Worm (Caenorhabditis elegans) whole organism, young adult: ENCODE measurements around the gene Y70G10A.4.
A peak's percentile ranks its signal among the peaks of the same experiment; 100 is the strongest.

Experiments used
- B0035.1 ChIP-seq: sonication (generic microtip); optimal IDR thresholded peaks from 2 replicates; lab custom pipeline; 2016; ENCODE audit warnings: missing genetic modification characterization, mild to moderate bottlenecking, missing compliant biosample characterization, missing genotype, missing genetic modification reagents
- K11D2.4 ChIP-seq: fragments of 200-800 bp; sonication (Bioruptor generic); IDR thresholded peaks from 2 replicates; pipeline ENCODE4 v1.3.6; 2022; ENCODE audit warnings: missing genetic modification reagents, missing genetic modification characterization, missing compliant biosample characterization
- Y56A3A.18 ChIP-seq: fragments of 200-800 bp; sonication (Bioruptor generic); IDR thresholded peaks from 2 replicates; pipeline ENCODE4 v1.3.6; 2022; ENCODE audit warnings: missing genetic modification reagents, missing genetic modification characterization, missing compliant biosample characterization
- Y95B8A.8 ChIP-seq: fragments of 200-800 bp; sonication (Bioruptor generic); IDR thresholded peaks from 2 replicates; pipeline ENCODE4 v1.3.6; 2022; ENCODE audit warnings: missing genetic modification reagents, missing genetic modification characterization, missing compliant biosample characterization
- ama-1 ChIP-seq, 3 experiments: fragments of 150-350 bp in 1 of 3; sonication (generic microtip) in 2 of 3; optimal IDR thresholded peaks; 2 replicates each; lab custom pipeline; 2014 to 2018; ENCODE audit warnings: missing biosample characterization in 2 of 3, missing genetic modification characterization in 2 of 3, missing genetic modification reagents in 2 of 3
- attf-3 ChIP-seq: fragments of 200-800 bp; sonication (Bioruptor generic); conservative IDR thresholded peaks from 2 replicates; pipeline ENCODE4 v1.3.6; 2022; ENCODE audit warnings: missing genetic modification reagents, missing genetic modification characterization, missing compliant biosample characterization
- nhr-179 ChIP-seq: sonication (generic microtip); optimal IDR thresholded peaks from 2 replicates; lab custom pipeline; 2016; ENCODE audit warnings: mild to moderate bottlenecking, missing genetic modification characterization, missing compliant biosample characterization
- snpc-3.4 ChIP-seq: sonication (generic microtip); optimal IDR thresholded peaks from 2 replicates; lab custom pipeline; 2017; ENCODE audit warnings: missing genetic modification characterization, mild to moderate bottlenecking, missing compliant biosample characterization, antibody characterized with exemption, moderate library complexity, missing genotype, missing genetic modification reagents
- sptf-2 ChIP-seq: fragments of 200-800 bp; sonication (Bioruptor generic); optimal IDR thresholded peaks from 2 replicates; lab custom pipeline; 2018; ENCODE audit warnings: mild to moderate bottlenecking, missing genetic modification characterization, missing compliant biosample characterization
- tbp1 ChIP-seq: fragments of 200-800 bp; sonication (Bioruptor generic); optimal IDR thresholded peaks from 2 replicates; lab custom pipeline; 2018; ENCODE audit warnings: mild to moderate bottlenecking, missing genetic modification characterization, missing compliant biosample characterization
- unc-62 ChIP-seq: fragments of 150-350 bp; optimal IDR thresholded peaks from 2 replicates; lab custom pipeline; 2014; ENCODE audit warnings: missing biosample characterization, missing genetic modification reagents, missing genetic modification characterization
- zfh-2 ChIP-seq: fragments of 200-800 bp; sonication (Bioruptor generic); conservative IDR thresholded peaks from 2 replicates; pipeline ENCODE4 v1.3.6; 2022; ENCODE audit warnings: missing genetic modification reagents, missing genetic modification characterization, missing compliant biosample characterization

ce11 chrIII:10270778-10271307 lies 48.9 kb downstream of the Y70G10A.4 start, which contains the start of gene cnk-1:
- TF ChIP-seq B0035.1 (tag; lab: Kevin White, UChicago) (peak; percentile 39), unc-62 (no peak), zfh-2 (peak; percentile 81), attf-3 (GFP tag; lab: Robert Waterston, UW) (peak; percentile 80), Y95B8A.8 (peak; percentile 97), sptf-2 (GFP tag; lab: Kevin White, UChicago) (no peak), ama-1 (optimal IDR thresholded peaks at IDR 0.05; lab: Kevin White, UChicago) (no peak), ama-1 (GFP tag; optimal IDR thresholded peaks at IDR 0.05; lab: Kevin White, UChicago) (no peak), K11D2.4 (GFP tag; lab: Robert Waterston, UW) (peak; percentile 98), tbp1 (GFP tag; lab: Kevin White, UChicago) (peak; percentile 67), Y56A3A.18 (GFP tag; lab: Robert Waterston, UW) (peak; percentile 95), snpc-3.4 (tag; lab: Kevin White, UChicago) (peak; percentile 30), nhr-179 (tag; lab: Kevin White, UChicago) (no peak)
